Fruit fly (Drosophila melanogaster) whole organism, embryonic: ENCODE measurements around the gene Tim9b.

Experiments used
- Atf6 ChIP-seq: fragments of 200-800 bp; sonication (Bioruptor generic); IDR thresholded peaks from 2 replicates; pipeline ENCODE4 v1.3.6; 2022; ENCODE audit warnings: missing biosample characterization, missing genetic modification characterization
- Awh ChIP-seq: fragments of 200-800 bp; sonication (Bioruptor generic); IDR thresholded peaks from 2 replicates; pipeline ENCODE4, ENCODE4 v1.3.6; 2022; ENCODE audit warnings: missing biosample characterization, missing genetic modification characterization
- CG10209 ChIP-seq: fragments of 200-800 bp; sonication (Bioruptor generic); optimal IDR thresholded peaks from 3 replicates; lab custom pipeline; 2017; ENCODE audit warnings: missing biosample characterization, mild to moderate bottlenecking, missing genetic modification characterization, missing genetic modification reagents
- CG10267 ChIP-seq: fragments of 200-800 bp; sonication (Bioruptor generic); optimal IDR thresholded peaks from 2 replicates; lab custom pipeline; 2018; ENCODE audit warnings: missing biosample characterization, mild to moderate bottlenecking, missing genetic modification characterization, moderate library complexity
- CG10654 ChIP-seq: fragments of 200-800 bp; sonication (Bioruptor generic); optimal IDR thresholded peaks from 2 replicates; lab custom pipeline; 2016; ENCODE audit warnings: missing biosample characterization, missing genetic modification characterization
- CG12299 ChIP-seq: fragments of 200-800 bp; sonication (Bioruptor generic); optimal IDR thresholded peaks from 2 replicates; lab custom pipeline; 2018; ENCODE audit warnings: missing biosample characterization, mild to moderate bottlenecking, missing genetic modification characterization
- CG14965 ChIP-seq: fragments of 200-800 bp; sonication (Bioruptor generic); optimal IDR thresholded peaks from 2 replicates; lab custom pipeline; 2016; ENCODE audit warnings: missing biosample characterization, missing genetic modification characterization, borderline replicate concordance
- CG15601 ChIP-seq: fragments of 200-800 bp; sonication (Bioruptor generic); optimal IDR thresholded peaks from 3 replicates; lab custom pipeline; 2019; ENCODE audit warnings: missing biosample characterization, mild to moderate bottlenecking, missing genetic modification characterization, moderate library complexity
- CG17186 ChIP-seq: fragments of 200-800 bp; sonication (Bioruptor generic); optimal IDR thresholded peaks from 3 replicates; lab custom pipeline; 2017; ENCODE audit warnings: missing biosample characterization, missing genetic modification reagents, missing genetic modification characterization
- CG17568 ChIP-seq: fragments of 200-800 bp; sonication (Bioruptor generic); optimal IDR thresholded peaks from 2 replicates; lab custom pipeline; 2018; ENCODE audit warnings: missing biosample characterization, mild to moderate bottlenecking, missing genetic modification characterization, moderate library complexity
- CG17802 ChIP-seq: fragments of 200-800 bp; sonication (Bioruptor generic); optimal IDR thresholded peaks from 2 replicates; lab custom pipeline; 2018; ENCODE audit warnings: missing biosample characterization, mild to moderate bottlenecking, missing genetic modification characterization, moderate library complexity
- CG31224 ChIP-seq: fragments of 200-800 bp; sonication (Bioruptor generic); IDR thresholded peaks from 2 replicates; pipeline ENCODE4 v1.3.6; 2022; ENCODE audit warnings: missing biosample characterization, missing genetic modification characterization
- CG3995 ChIP-seq: fragments of 200-800 bp; sonication (Bioruptor generic); optimal IDR thresholded peaks from 3 replicates; lab custom pipeline; 2016; ENCODE audit warnings: missing biosample characterization, missing genetic modification characterization
- CG4617 ChIP-seq: fragments of 200-800 bp; sonication (Bioruptor generic); optimal IDR thresholded peaks from 3 replicates; lab custom pipeline; 2016; ENCODE audit warnings: missing biosample characterization, missing genetic modification characterization, borderline replicate concordance
- CG6765 ChIP-seq: fragments of 200-800 bp; sonication (Bioruptor generic); optimal IDR thresholded peaks from 3 replicates; lab custom pipeline; 2017; ENCODE audit warnings: missing biosample characterization, mild to moderate bottlenecking, missing genetic modification characterization
- CG7556 ChIP-seq: fragments of 200-800 bp; sonication (Bioruptor generic); optimal IDR thresholded peaks from 2 replicates; lab custom pipeline; 2017; ENCODE audit warnings: missing biosample characterization, mild to moderate bottlenecking, missing genetic modification characterization
- CG8290 ChIP-seq, 3 experiments: fragments of 200-800 bp; sonication (Bioruptor generic); optimal IDR thresholded peaks; 2 replicates each; lab custom pipeline; 2016 to 2019; ENCODE audit warnings: missing biosample characterization in 3 of 3, missing genetic modification characterization in 3 of 3, mild to moderate bottlenecking in 2 of 3, moderate library complexity in 1 of 3
- CG9215 ChIP-seq: fragments of 200-800 bp; sonication (Bioruptor generic); IDR thresholded peaks from 2 replicates; pipeline ENCODE4 v1.3.6; 2022; ENCODE audit warnings: missing biosample characterization, missing genetic modification characterization
- CG9797 ChIP-seq: fragments of 200-800 bp; sonication (Bioruptor generic); optimal IDR thresholded peaks from 3 replicates; lab custom pipeline; 2018; ENCODE audit warnings: missing biosample characterization, mild to moderate bottlenecking, missing genetic modification characterization
- CTCF ChIP-seq: fragments of 200-800 bp; sonication (Bioruptor generic); optimal IDR thresholded peaks from 2 replicates; lab custom pipeline; 2017; ENCODE audit warnings: missing biosample characterization, mild to moderate bottlenecking, missing genetic modification characterization, moderate library complexity
- Dbx ChIP-seq: fragments of 200-800 bp; sonication (Bioruptor generic); IDR thresholded peaks from 3 replicates; pipeline ENCODE4 v1.3.6; 2022; ENCODE audit warnings: missing biosample characterization, missing genetic modification characterization
- Dip2 ChIP-seq: fragments of 200-800 bp; sonication (Bioruptor generic); IDR thresholded peaks from 2 replicates; pipeline ENCODE4 v1.3.6; 2022; ENCODE audit warnings: missing biosample characterization, missing genetic modification characterization
- Dp ChIP-seq: fragments of 200-800 bp; sonication (Bioruptor generic); optimal IDR thresholded peaks from 2 replicates; lab custom pipeline; 2018; ENCODE audit warnings: missing biosample characterization, mild to moderate bottlenecking, missing genetic modification characterization, moderate library complexity
- Dref ChIP-seq: fragments of 200-800 bp; sonication (Bioruptor generic); IDR thresholded peaks from 2 replicates; pipeline ENCODE4 v1.3.6; 2022; ENCODE audit warnings: missing biosample characterization, missing genetic modification characterization
- ERR ChIP-seq: fragments of 200-800 bp; sonication (Bioruptor generic); optimal IDR thresholded peaks from 2 replicates; lab custom pipeline; 2016; ENCODE audit warnings: missing biosample characterization, missing genetic modification characterization
- HHEX ChIP-seq: fragments of 200-800 bp; sonication (Bioruptor generic); optimal IDR thresholded peaks from 3 replicates; lab custom pipeline; 2017; ENCODE audit warnings: missing biosample characterization, mild to moderate bottlenecking, missing genetic modification characterization, missing genetic modification reagents
- HLH54F ChIP-seq: fragments of 200-800 bp; sonication (Bioruptor generic); optimal IDR thresholded peaks from 3 replicates; lab custom pipeline; 2016; ENCODE audit warnings: missing biosample characterization, missing genetic modification characterization
- Hr3 ChIP-seq: fragments of 200-800 bp; sonication (Bioruptor generic); optimal IDR thresholded peaks from 3 replicates; lab custom pipeline; 2016; ENCODE audit warnings: missing biosample characterization, missing genetic modification characterization
- Med ChIP-seq: fragments of 200-800 bp; sonication (Bioruptor generic); peaks from one replicate; lab custom pipeline; 2016; ENCODE audit warnings: missing biosample characterization, missing genetic modification characterization, mild to moderate bottlenecking, inconsistent platforms, moderate library complexity
- Myb ChIP-seq: fragments of 200-800 bp; sonication (Bioruptor generic); optimal IDR thresholded peaks from 2 replicates; lab custom pipeline; 2016; ENCODE audit warnings: missing biosample characterization, missing genetic modification characterization
- Pdp1 ChIP-seq, 2 experiments: fragments of 200-800 bp; sonication (Bioruptor generic); optimal IDR thresholded peaks; 3 replicates each; lab custom pipeline; 2016; ENCODE audit warnings: missing biosample characterization in 2 of 2, missing genetic modification characterization in 2 of 2, mild to moderate bottlenecking in 1 of 2, moderate library complexity in 1 of 2
- Sry-δ ChIP-seq: fragments of 200-800 bp; sonication (Bioruptor generic); optimal IDR thresholded peaks from 2 replicates; lab custom pipeline; 2016; ENCODE audit warnings: missing biosample characterization, missing genetic modification characterization
- Xrp1 ChIP-seq: fragments of 200-800 bp; sonication (Bioruptor generic); IDR thresholded peaks from 2 replicates; pipeline ENCODE4 v1.3.6; 2022; ENCODE audit warnings: missing biosample characterization, missing genetic modification characterization
- bcd ChIP-seq: fragments of 200-800 bp; sonication (Bioruptor generic); optimal IDR thresholded peaks from 2 replicates; lab custom pipeline; 2017; ENCODE audit warnings: missing biosample characterization, mild to moderate bottlenecking, missing genetic modification characterization
- cas ChIP-seq: fragments of 200-800 bp; sonication (Bioruptor generic); IDR thresholded peaks from 2 replicates; pipeline ENCODE4 v1.3.6; 2022; ENCODE audit warnings: missing biosample characterization, missing genetic modification characterization
- caup ChIP-seq: fragments of 200-800 bp; sonication (Bioruptor generic); optimal IDR thresholded peaks from 3 replicates; lab custom pipeline; 2017; ENCODE audit warnings: missing biosample characterization, mild to moderate bottlenecking, missing genetic modification characterization, moderate library complexity; ENCODE audit not compliant: severe bottlenecking
- chm ChIP-seq: fragments of 200-800 bp; sonication (Bioruptor generic); IDR thresholded peaks from 2 replicates; pipeline ENCODE4 v1.3.6; 2022; ENCODE audit warnings: missing biosample characterization, missing genetic modification characterization
- esg ChIP-seq: fragments of 200-800 bp; sonication (Bioruptor generic); conservative IDR thresholded peaks from 2 replicates; pipeline ENCODE4 v1.3.6; 2022; ENCODE audit warnings: missing biosample characterization, missing genetic modification characterization
- eyg ChIP-seq: fragments of 200-800 bp; sonication (Bioruptor generic); optimal IDR thresholded peaks from 3 replicates; lab custom pipeline; 2016; ENCODE audit warnings: missing biosample characterization, missing genetic modification characterization
- fd96Cb ChIP-seq: fragments of 200-800 bp; sonication (Bioruptor generic); optimal IDR thresholded peaks from 2 replicates; lab custom pipeline; 2018; ENCODE audit warnings: missing biosample characterization, mild to moderate bottlenecking, missing genetic modification characterization, moderate library complexity
- pita ChIP-seq: fragments of 200-800 bp; sonication (Bioruptor generic); optimal IDR thresholded peaks from 2 replicates; lab custom pipeline; 2017; ENCODE audit warnings: missing biosample characterization, mild to moderate bottlenecking, missing genetic modification characterization
- ranshi ChIP-seq: fragments of 200-800 bp; sonication (Bioruptor generic); IDR thresholded peaks from 2 replicates; pipeline ENCODE4 v1.3.6; 2022; ENCODE audit warnings: missing biosample characterization, missing genetic modification characterization
- sd ChIP-seq: fragments of 200-800 bp; sonication (Bioruptor generic); optimal IDR thresholded peaks from 3 replicates; lab custom pipeline; 2018; ENCODE audit warnings: missing biosample characterization, mild to moderate bottlenecking, missing genetic modification characterization, moderate library complexity
- seq ChIP-seq: fragments of 200-800 bp; sonication (Bioruptor generic); IDR thresholded peaks from 2 replicates; pipeline ENCODE4 v1.3.6; 2022; ENCODE audit warnings: missing biosample characterization, missing genetic modification characterization
- sima ChIP-seq: fragments of 200-800 bp; sonication (Bioruptor generic); optimal IDR thresholded peaks from 2 replicates; lab custom pipeline; 2016; ENCODE audit warnings: missing biosample characterization, missing genetic modification characterization
- sqz ChIP-seq: fragments of 200-800 bp; sonication (Bioruptor generic); optimal IDR thresholded peaks from 3 replicates; lab custom pipeline; 2018; ENCODE audit warnings: missing biosample characterization, mild to moderate bottlenecking, missing genetic modification characterization
- sug ChIP-seq: fragments of 200-800 bp; optimal IDR thresholded peaks from 2 replicates; lab custom pipeline; 2019; ENCODE audit warnings: missing biosample characterization, mild to moderate bottlenecking, missing genetic modification characterization, moderate library complexity
- tx ChIP-seq: fragments of 200-800 bp; sonication (Bioruptor generic); optimal IDR thresholded peaks from 2 replicates; lab custom pipeline; 2016; ENCODE audit warnings: missing biosample characterization, missing genetic modification characterization
- unc-4 ChIP-seq: fragments of 200-800 bp; sonication (Bioruptor generic); IDR thresholded peaks from 2 replicates; pipeline ENCODE4 v1.3.6; 2022; ENCODE audit warnings: missing biosample characterization, missing genetic modification characterization; ENCODE audit not compliant: partially characterized antibody
- z ChIP-seq: fragments of 200-800 bp; sonication (Bioruptor generic); IDR thresholded peaks from 3 replicates; pipeline ENCODE4 v1.3.6; 2022; ENCODE audit warnings: missing biosample characterization, missing genetic modification characterization
- zen2 ChIP-seq: fragments of 200-800 bp; sonication (Bioruptor generic); IDR thresholded peaks from 3 replicates; pipeline ENCODE4 v1.3.6; 2022; ENCODE audit warnings: missing biosample characterization, missing genetic modification characterization; ENCODE audit not compliant: partially characterized antibody

Gene Tim9b

DNA sequence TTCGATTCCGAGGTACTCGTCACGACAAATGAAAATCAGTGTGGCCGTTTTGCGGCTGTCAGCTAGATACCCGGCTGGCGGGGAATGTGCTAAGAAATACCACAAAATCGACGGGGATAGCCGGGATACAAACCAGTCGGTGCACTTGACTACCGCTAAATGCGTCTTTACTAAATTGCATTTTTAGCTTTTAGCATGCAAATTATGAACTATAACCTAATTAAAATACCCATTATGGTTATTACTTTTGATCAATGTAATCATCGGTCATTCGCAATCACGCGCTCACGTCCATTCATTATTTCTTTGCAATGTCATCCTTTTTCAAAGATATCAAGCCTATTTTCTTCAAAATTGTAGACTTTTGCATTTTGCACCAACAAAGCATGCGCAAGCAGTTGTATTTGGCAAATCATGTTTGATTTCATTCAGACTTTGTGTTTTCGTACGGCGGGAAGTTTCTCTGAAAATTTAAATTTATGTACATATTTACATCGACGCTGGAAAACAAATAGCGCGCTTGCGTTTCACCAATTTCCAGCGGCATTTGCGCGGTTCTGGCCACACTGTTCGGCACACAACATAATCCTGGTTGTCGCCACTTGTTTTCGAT, 20.1 kb upstream of the Tim9b start, which contains the start of gene Rcd-1 (continued):
- no peak for TF ChIP-seq CG17568 (GFP tag; lab: Kevin White, UChicago)
- TF ChIP-seq CG14965 (GFP tag; lab: Kevin White, UChicago) = no peak
- no peak for TF ChIP-seq chm (GFP tag; lab: Robert Waterston, UW)
- no peak for TF ChIP-seq bcd (GFP tag; lab: Kevin White, UChicago)
- TF ChIP-seq Myb (GFP tag; lab: Kevin White, UChicago) = peak; percentile 14
- no peak for TF ChIP-seq Xrp1 (GFP tag; lab: Robert Waterston, UW)
- no peak for TF ChIP-seq Hr3 (GFP tag; lab: Kevin White, UChicago)
- peak; percentile 91 for TF ChIP-seq CG9797 (GFP tag; lab: Kevin White, UChicago)
- TF ChIP-seq CG8290 (GFP tag; optimal IDR thresholded peaks at IDR 0.05; lab: Kevin White, UChicago) = no peak
- TF ChIP-seq CG8290 (tag; optimal IDR thresholded peaks at IDR 0.05; lab: Kevin White, UChicago) = peak in 1 of 2 experiments; percentile 35
- TF ChIP-seq Dref = peak; percentile 51
- no peak for TF ChIP-seq cas
- TF ChIP-seq HHEX (GFP tag; lab: Kevin White, UChicago) = no peak
- no peak for TF ChIP-seq ERR (GFP tag; lab: Kevin White, UChicago)
- no peak for TF ChIP-seq Atf6 (GFP tag; lab: Robert Waterston, UW)
- TF ChIP-seq sd (tag; lab: Kevin White, UChicago) = peak; percentile 18
- no peak for TF ChIP-seq CG12299 (tag; lab: Kevin White, UChicago)
- no peak for TF ChIP-seq seq (GFP tag; lab: Robert Waterston, UW)
- TF ChIP-seq Dp (GFP tag; lab: Kevin White, UChicago) = peak; percentile 51
- no peak for TF ChIP-seq Med
- TF ChIP-seq sug (tag; lab: Kevin White, UChicago) = no peak
- no peak for TF ChIP-seq CG6765
- no peak for TF ChIP-seq sima (GFP tag; lab: Kevin White, UChicago)
- TF ChIP-seq Dbx (GFP tag; lab: Robert Waterston, UW) = peak; percentile 7; the same call in 1 of the 3 replicates
- TF ChIP-seq Sry-δ (GFP tag; lab: Kevin White, UChicago) = peak; percentile 50
- no peak for TF ChIP-seq eyg (GFP tag; lab: Kevin White, UChicago)
- TF ChIP-seq CG4617 (GFP tag; lab: Kevin White, UChicago) = no peak
- no peak for TF ChIP-seq CG9215 (GFP tag; lab: Robert Waterston, UW)
- TF ChIP-seq CG10209 (GFP tag; lab: Kevin White, UChicago) = no peak
- TF ChIP-seq CG17186 (GFP tag; lab: Kevin White, UChicago) = peak; percentile 59
- TF ChIP-seq CG17802 (tag; lab: Kevin White, UChicago) = no peak
- no peak for TF ChIP-seq Pdp1 (GFP tag; optimal IDR thresholded peaks at IDR 0.05; lab: Kevin White, UChicago)
- no peak for TF ChIP-seq sqz (GFP tag; lab: Kevin White, UChicago)
- TF ChIP-seq fd96Cb (tag; lab: Kevin White, UChicago) = no peak
- TF ChIP-seq CG31224 (GFP tag; lab: Robert Waterston, UW) = no peak
- TF ChIP-seq z (GFP tag; lab: Robert Waterston, UW) = no peak
- no peak for TF ChIP-seq esg (GFP tag; lab: Robert Waterston, UW)
- TF ChIP-seq caup (GFP tag; lab: Kevin White, UChicago) = no peak
- no peak for TF ChIP-seq HLH54F (GFP tag; lab: Kevin White, UChicago)
- TF ChIP-seq CG10654 (GFP tag; lab: Kevin White, UChicago) = no peak
- TF ChIP-seq zen2 (GFP tag; lab: Robert Waterston, UW) = no peak
- no peak for TF ChIP-seq CG15601 (tag; lab: Kevin White, UChicago)
- no peak for TF ChIP-seq Awh (GFP tag; lab: Robert Waterston, UW)
- TF ChIP-seq pita = peak; percentile 79
- no peak for TF ChIP-seq ranshi
- no peak for TF ChIP-seq CG10267 (tag; lab: Kevin White, UChicago)
- TF ChIP-seq CTCF (GFP tag; lab: Kevin White, UChicago) = peak; percentile 43
- no peak for TF ChIP-seq tx (GFP tag; lab: Kevin White, UChicago)
- no peak for TF ChIP-seq unc-4
- TF ChIP-seq CG3995 (GFP tag; lab: Kevin White, UChicago) = no peak
- no peak for TF ChIP-seq Dip2
- TF ChIP-seq CG7556 (GFP tag; lab: Kevin White, UChicago) = no peak
